Fruit fly (Drosophila melanogaster): ENCODE measurements around the gene Top2.

The Top2 gene

DNA sequence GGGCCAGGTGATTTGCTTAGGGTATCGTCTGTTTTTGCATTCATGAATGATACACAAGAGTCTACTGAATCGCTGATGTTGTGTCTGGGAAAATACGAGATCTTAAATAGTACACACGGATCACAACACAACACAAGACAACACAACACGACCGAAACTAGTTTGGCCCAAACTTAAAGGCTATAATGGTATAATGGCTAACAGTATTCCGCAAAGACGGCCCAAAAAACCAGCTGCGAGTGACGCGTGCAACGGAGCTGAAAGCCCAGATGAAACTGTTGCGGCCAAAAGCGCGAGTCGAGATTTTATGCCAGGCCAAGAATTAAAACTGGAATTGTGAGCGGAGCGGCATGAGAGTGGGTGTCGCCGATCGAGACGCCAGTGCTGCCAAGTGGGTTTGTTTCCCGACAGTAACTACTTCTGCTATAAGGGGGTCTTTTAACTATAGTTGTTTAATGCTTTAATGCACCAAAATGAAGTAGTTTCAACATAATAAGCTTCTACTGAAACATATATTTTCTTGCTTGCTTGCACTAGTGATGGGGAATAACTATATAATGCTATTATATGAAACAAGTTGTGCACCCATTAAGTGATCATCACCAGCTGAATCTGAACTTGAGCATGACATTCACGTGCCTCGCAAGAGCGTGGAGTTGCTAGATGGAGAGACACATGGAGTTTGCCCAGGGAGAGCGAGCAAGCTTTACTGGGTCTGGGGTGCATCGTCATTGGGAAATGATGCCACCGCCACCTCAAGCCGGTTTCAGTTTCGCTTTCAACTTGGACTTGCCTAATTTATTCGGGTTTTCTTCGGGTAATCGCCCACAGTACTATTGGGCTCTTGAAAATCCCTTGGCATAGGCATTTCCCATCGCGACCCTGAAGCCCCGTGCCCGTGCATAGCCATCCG lies 14.3 kb downstream of the Top2 start (continued):
- TF ChIP-seq B-H1 (GFP tag; IDR thresholded peaks at IDR 0.05) (no peak), CG4820 (GFP tag; optimal IDR thresholded peaks at IDR 0.05) (no peak), emc (GFP tag; optimal IDR thresholded peaks at IDR 0.05) (no peak), CG33213 (GFP tag; optimal IDR thresholded peaks at IDR 0.05) (no peak), CG31441 (GFP tag; IDR thresholded peaks at IDR 0.05) (no peak), Drgx (GFP tag; IDR thresholded peaks at IDR 0.05) (0 out of 2 replicates have a peak, but pooled peaks have one; percentile 21), Jarid2 (GFP tag; optimal IDR thresholded peaks at IDR 0.05) (peak; percentile 43), Dip2 (GFP tag; IDR thresholded peaks at IDR 0.05) (no peak), Awh (GFP tag; IDR thresholded peaks at IDR 0.05) (0 out of 2 replicates have a peak, but pooled peaks have one; percentile 17), CG17186 (GFP tag; optimal IDR thresholded peaks at IDR 0.05) (no peak), CG11093 (GFP tag; IDR thresholded peaks at IDR 0.05) (0 out of 3 replicates have a peak, but pooled peaks have one; percentile 9), exex (tag; optimal IDR thresholded peaks at IDR 0.05) (no peak), ab (GFP tag; optimal IDR thresholded peaks at IDR 0.05) (no peak), Med (GFP tag) (peak; percentile 43), hb (GFP tag; IDR thresholded peaks at IDR 0.05; ENCODE audit: partially characterized antibody) (no peak), CG6254 (GFP tag; optimal IDR thresholded peaks at IDR 0.05) (no peak), pho (GFP tag; optimal IDR thresholded peaks at IDR 0.05) (no peak), CG1832 (GFP tag; optimal IDR thresholded peaks at IDR 0.05) (no peak), CG34422 (GFP tag; IDR thresholded peaks at IDR 0.05) (peak; percentile 17; the same call in 1 of the 3 replicates), CG18476 (GFP tag; optimal IDR thresholded peaks at IDR 0.05) (no peak), D19B (GFP tag; optimal IDR thresholded peaks at IDR 0.05) (no peak), CG13894 (tag; optimal IDR thresholded peaks at IDR 0.05) (peak; percentile 6), ERR (GFP tag; optimal IDR thresholded peaks at IDR 0.05) (no peak), C15 (GFP tag; IDR thresholded peaks at IDR 0.05) (no peak), E2f2 (GFP tag; IDR thresholded peaks at IDR 0.05) (no peak), CG15514 (GFP tag; optimal IDR thresholded peaks at IDR 0.05) (peak; percentile 8), CG2678 (tag; optimal IDR thresholded peaks at IDR 0.05) (peak; percentile 2), CG8924 (tag; optimal IDR thresholded peaks at IDR 0.05) (no peak), CG32767 (GFP tag; IDR thresholded peaks at IDR 0.05) (0 out of 2 replicates have a peak, but pooled peaks have one; percentile 21), luna (GFP tag; optimal IDR thresholded peaks at IDR 0.05) (no peak), vvl (GFP tag; IDR thresholded peaks at IDR 0.05) (peak; percentile 84; the same call in 1 of the 2 replicates), Dref (GFP tag; IDR thresholded peaks at IDR 0.05) (0 out of 2 replicates have a peak, but pooled peaks have one; percentile 12), Max (GFP tag; optimal IDR thresholded peaks at IDR 0.05) (no peak), CG17912 (GFP tag; optimal IDR thresholded peaks at IDR 0.05) (no peak), crc (GFP tag; optimal IDR thresholded peaks at IDR 0.05) (no peak), dmrt99B (tag; optimal IDR thresholded peaks at IDR 0.05) (peak; percentile 10), cwo (GFP tag; optimal IDR thresholded peaks at IDR 0.05) (peak; percentile 86), CG34224 (GFP tag; IDR thresholded peaks at IDR 0.05; ENCODE audit: partially characterized antibody) (no peak), CG11456 (GFP tag; IDR thresholded peaks at IDR 0.05) (no peak), CG12769 (tag; optimal IDR thresholded peaks at IDR 0.05) (peak; percentile 44), sr (GFP tag; IDR thresholded peaks at IDR 0.05) (peak; percentile 47; the same call in 1 of the 3 replicates), Sry-β (GFP tag; optimal IDR thresholded peaks at IDR 0.05) (peak; percentile 87), az2 (GFP tag; optimal IDR thresholded peaks at IDR 0.05) (peak; percentile 9), tio (GFP tag; optimal IDR thresholded peaks at IDR 0.05) (no peak), CG1603 (tag; optimal IDR thresholded peaks at IDR 0.05) (peak; percentile 1), pum (GFP tag; optimal IDR thresholded peaks at IDR 0.05) (no peak), crol (GFP tag; IDR thresholded peaks at IDR 0.05) (no peak), CG11696 (GFP tag; IDR thresholded peaks at IDR 0.05) (no peak)

Measured in whole organism, embryonic.